Fruit fly (Drosophila melanogaster) whole organism, wandering third instar larva: ENCODE results near the gene FoxK.

ENCODE experiments used
- Abd-B ChIP-seq: fragments of >200 bp; optimal IDR thresholded peaks from 2 replicates; lab custom pipeline; 2017; ENCODE audit warnings: missing biosample characterization, missing genetic modification characterization
- Dfd ChIP-seq: fragments of >200 bp; optimal IDR thresholded peaks from 2 replicates; lab custom pipeline; 2017; ENCODE audit warnings: missing biosample characterization, missing genetic modification characterization
- Hnf4 ChIP-seq: fragments of 200-800 bp; sonication (Bioruptor generic); optimal IDR thresholded peaks from 2 replicates; lab custom pipeline; 2016; ENCODE audit warnings: missing biosample characterization, mild to moderate bottlenecking, missing genetic modification characterization
- Hr83 ChIP-seq: fragments of 200-300 bp; sonication (Bioruptor generic); optimal IDR thresholded peaks from 2 replicates; lab custom pipeline; 2016; ENCODE audit warnings: missing biosample characterization, mild to moderate bottlenecking, missing genetic modification characterization, moderate library complexity; ENCODE audit not compliant: poor library complexity, severe bottlenecking
- N ChIP-seq: fragments of >200 bp; optimal IDR thresholded peaks from 2 replicates; lab custom pipeline; 2018; ENCODE audit warnings: missing biosample characterization, missing external identifiers, missing genetic modification characterization
- OdsH ChIP-seq: fragments of 200-800 bp; sonication (Bioruptor generic); optimal IDR thresholded peaks from 2 replicates; lab custom pipeline; 2016; ENCODE audit warnings: missing biosample characterization, mild to moderate bottlenecking, missing genetic modification characterization
- Rel ChIP-seq, 2 experiments: fragments of 200-800 bp; sonication (Bioruptor generic) in 1 of 2; optimal IDR thresholded peaks; 2 replicates in 1 of 2; 3 replicates in 1 of 2; lab custom pipeline; 2016 to 2019; ENCODE audit warnings: mild to moderate bottlenecking in 2 of 2, missing biosample characterization in 2 of 2, missing genetic modification characterization in 2 of 2, moderate library complexity in 1 of 2
- br ChIP-seq: fragments of 200-800 bp; sonication (Bioruptor generic); optimal IDR thresholded peaks from 2 replicates; lab custom pipeline; 2016; ENCODE audit warnings: missing biosample characterization, missing genetic modification characterization
- h ChIP-seq: fragments of 200-800 bp; sonication (Bioruptor generic); optimal IDR thresholded peaks from 3 replicates; lab custom pipeline; 2016; ENCODE audit warnings: missing biosample characterization, mild to moderate bottlenecking, missing genetic modification characterization
- pan ChIP-seq: fragments of >200 bp; optimal IDR thresholded peaks from 2 replicates; lab custom pipeline; 2017
- psq ChIP-seq: fragments of 200-800 bp; sonication (Bioruptor generic); optimal IDR thresholded peaks from 3 replicates; lab custom pipeline; 2017; ENCODE audit warnings: missing biosample characterization, mild to moderate bottlenecking, missing genetic modification characterization, moderate library complexity
- rgr ChIP-seq: fragments of 200-800 bp; sonication (Bioruptor generic); optimal IDR thresholded peaks from 3 replicates; lab custom pipeline; 2016; ENCODE audit warnings: missing biosample characterization, mild to moderate bottlenecking, missing genetic modification characterization
- usp ChIP-seq: fragments of >200 bp; optimal IDR thresholded peaks from 2 replicates; lab custom pipeline; 2017; ENCODE audit warnings: missing biosample characterization, missing genetic modification characterization

- TF ChIP-seq h (GFP tag; lab: Kevin White, UChicago) (peak; percentile 96), N (GFP tag; lab: Kevin White, UChicago) (no peak), Abd-B (GFP tag; lab: Kevin White, UChicago) (no peak), br (GFP tag; lab: Kevin White, UChicago) (peak; percentile 95), Hnf4 (peak; percentile 92), psq (peak; percentile 91), usp (GFP tag; lab: Kevin White, UChicago) (no peak), Rel (GFP tag; optimal IDR thresholded peaks at IDR 0.05; lab: Kevin White, UChicago) (peak; percentile 70), Rel (tag; optimal IDR thresholded peaks at IDR 0.05; lab: Kevin White, UChicago) (peak; percentile 71), Dfd (GFP tag; lab: Kevin White, UChicago) (no peak), pan (lab: Kevin White, UChicago) (no peak), rgr (GFP tag; lab: Kevin White, UChicago) (peak; percentile 95), OdsH (peak; percentile 94), Hr83 (GFP tag; lab: Kevin White, UChicago) (peak; percentile 82)
These were observed 22.5 kb downstream of the FoxK start, which contains the start of the genes Irbp18 and APP-BP1 for dm6 chr3L:11097982-11098663.
